Worm (Caenorhabditis elegans) whole organism, early embryonic: Measurements from ENCODE around the gene rrsr-1.

Experiments
- F13C5.2 ChIP-seq: sonication (generic microtip); optimal IDR thresholded peaks from 2 replicates; lab custom pipeline; 2017; ENCODE audit warnings: mild to moderate bottlenecking, missing genetic modification characterization, inconsistent platforms, missing compliant biosample characterization
- aly-1 ChIP-seq: sonication (generic microtip); optimal IDR thresholded peaks from 2 replicates; lab custom pipeline; 2016; ENCODE audit warnings: missing genetic modification characterization, missing compliant biosample characterization
- ama-1 ChIP-seq: fragments of 150-350 bp; optimal IDR thresholded peaks from 2 replicates; lab custom pipeline; 2014
- ceh-13 ChIP-seq: fragments of 200-800 bp; sonication (Bioruptor generic); optimal IDR thresholded peaks from 2 replicates; lab custom pipeline; 2018; ENCODE audit warnings: mild to moderate bottlenecking, missing genetic modification characterization, missing compliant biosample characterization
- ceh-36 ChIP-seq: sonication (generic microtip); optimal IDR thresholded peaks from 2 replicates; lab custom pipeline; 2016; ENCODE audit warnings: missing genetic modification characterization, inconsistent platforms, missing compliant biosample characterization
- ets-7 ChIP-seq: sonication (generic microtip); optimal IDR thresholded peaks from 2 replicates; lab custom pipeline; 2016; ENCODE audit warnings: missing genotype, missing genetic modification characterization, missing compliant biosample characterization
- flt-1 ChIP-seq: fragments of 200-800 bp; sonication (Bioruptor generic); IDR thresholded peaks from 2 replicates; pipeline ENCODE4 v1.3.6; 2022; ENCODE audit warnings: missing genetic modification characterization, missing compliant biosample characterization
- hmg-4 ChIP-seq: fragments of 200-800 bp; sonication (Bioruptor generic); optimal IDR thresholded peaks from 2 replicates; lab custom pipeline; 2018; ENCODE audit warnings: mild to moderate bottlenecking, missing genetic modification characterization, missing compliant biosample characterization
- pes-1 ChIP-seq: fragments of 200-800 bp; sonication (Bioruptor generic); IDR thresholded peaks from 2 replicates; pipeline ENCODE4 v1.3.6; 2022; ENCODE audit warnings: missing genetic modification reagents, missing genetic modification characterization, missing compliant biosample characterization
- scrt-1 ChIP-seq: fragments of 200-800 bp; sonication (Bioruptor generic); IDR thresholded peaks from 2 replicates; pipeline ENCODE4 v1.3.6; 2022; ENCODE audit warnings: missing genetic modification characterization, missing compliant biosample characterization
- tbx-11 ChIP-seq: fragments of 200-800 bp; sonication (Bioruptor generic); IDR thresholded peaks from 2 replicates; pipeline ENCODE4 v1.3.6; 2022; ENCODE audit warnings: missing genetic modification characterization, missing compliant biosample characterization
- tbx-37 ChIP-seq: fragments of 200-800 bp; sonication (Bioruptor generic); conservative IDR thresholded peaks from 2 replicates; pipeline ENCODE4 v1.3.6; 2022; ENCODE audit warnings: missing genetic modification reagents, missing genetic modification characterization, missing compliant biosample characterization
- tra-4 ChIP-seq: sonication (generic microtip); optimal IDR thresholded peaks from 2 replicates; lab custom pipeline; 2017; ENCODE audit warnings: missing genetic modification characterization, missing compliant biosample characterization

- TF ChIP-seq tra-4 (no peak), ama-1 (no peak), ceh-13 (GFP tag; lab: Kevin White, UChicago) (no peak), aly-1 (tag; lab: Kevin White, UChicago) (no peak), F13C5.2 (no peak), tbx-11 (GFP tag; lab: Robert Waterston, UW) (no peak), tbx-37 (GFP tag; lab: Robert Waterston, UW) (no peak), ceh-36 (tag; lab: Kevin White, UChicago) (no peak), ets-7 (tag; lab: Kevin White, UChicago) (no peak), flt-1 (GFP tag; lab: Robert Waterston, UW) (no peak), hmg-4 (no peak), pes-1 (GFP tag; lab: Robert Waterston, UW) (no peak), scrt-1 (GFP tag; lab: Robert Waterston, UW) (no peak)
Observed at ce11 chrV:14396123-14396669, 28.6 kb downstream of the rrsr-1 start.
